Worm (Caenorhabditis elegans): ENCODE data around the gene Y48E1C.2.

The Y48E1C.2 gene

DNA sequence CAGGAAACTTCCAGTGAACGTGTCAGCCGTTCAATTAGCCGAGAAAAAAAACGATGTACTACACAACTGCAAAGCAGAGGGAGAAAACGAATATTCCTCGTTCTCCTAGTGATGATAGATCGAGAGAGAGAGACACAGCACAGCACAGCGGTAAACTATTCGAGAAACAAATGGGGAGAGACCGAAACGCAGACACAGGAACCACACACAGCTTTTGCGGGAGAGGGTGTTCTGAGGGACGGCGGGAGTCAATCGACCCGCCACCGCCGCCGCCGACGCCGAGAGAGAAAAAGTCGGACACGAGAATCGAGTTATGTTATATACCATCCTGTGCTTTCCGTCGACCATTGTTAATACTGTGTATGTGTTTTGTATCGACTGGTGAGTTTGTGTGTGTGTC lies 32.3 kb downstream of the Y48E1C.2 start (continued):
- 0 out of 2 replicates have a peak, but pooled peaks have one; percentile 50 for TF ChIP-seq lim-7 (GFP tag; IDR thresholded peaks at IDR 0.05)
- TF ChIP-seq tra-1 (GFP tag; IDR thresholded peaks at IDR 0.05), result no peak
- peak; percentile 66 for TF ChIP-seq set-16 (GFP tag; IDR thresholded peaks at IDR 0.05)
- TF ChIP-seq dve-1 (tag; optimal IDR thresholded peaks at IDR 0.05; ENCODE audit: insufficient read depth), result peak; percentile 34
- TF ChIP-seq unc-62 (GFP tag; optimal IDR thresholded peaks at IDR 0.05 in 1 of 2), result peak in 1 of 2 experiments; percentile 77
- no peak for TF ChIP-seq unc-62 (tag; optimal IDR thresholded peaks at IDR 0.05)
- TF ChIP-seq nhr-77 (tag; optimal IDR thresholded peaks at IDR 0.05), result peak; percentile 33
- TF ChIP-seq mxl-3 (GFP tag; optimal IDR thresholded peaks at IDR 0.05), result peak; percentile 38
- TF ChIP-seq sdz-12 (GFP tag; optimal IDR thresholded peaks at IDR 0.05), result no peak
- TF ChIP-seq F10B5.3 (tag; optimal IDR thresholded peaks at IDR 0.05), result no peak

DNA sequence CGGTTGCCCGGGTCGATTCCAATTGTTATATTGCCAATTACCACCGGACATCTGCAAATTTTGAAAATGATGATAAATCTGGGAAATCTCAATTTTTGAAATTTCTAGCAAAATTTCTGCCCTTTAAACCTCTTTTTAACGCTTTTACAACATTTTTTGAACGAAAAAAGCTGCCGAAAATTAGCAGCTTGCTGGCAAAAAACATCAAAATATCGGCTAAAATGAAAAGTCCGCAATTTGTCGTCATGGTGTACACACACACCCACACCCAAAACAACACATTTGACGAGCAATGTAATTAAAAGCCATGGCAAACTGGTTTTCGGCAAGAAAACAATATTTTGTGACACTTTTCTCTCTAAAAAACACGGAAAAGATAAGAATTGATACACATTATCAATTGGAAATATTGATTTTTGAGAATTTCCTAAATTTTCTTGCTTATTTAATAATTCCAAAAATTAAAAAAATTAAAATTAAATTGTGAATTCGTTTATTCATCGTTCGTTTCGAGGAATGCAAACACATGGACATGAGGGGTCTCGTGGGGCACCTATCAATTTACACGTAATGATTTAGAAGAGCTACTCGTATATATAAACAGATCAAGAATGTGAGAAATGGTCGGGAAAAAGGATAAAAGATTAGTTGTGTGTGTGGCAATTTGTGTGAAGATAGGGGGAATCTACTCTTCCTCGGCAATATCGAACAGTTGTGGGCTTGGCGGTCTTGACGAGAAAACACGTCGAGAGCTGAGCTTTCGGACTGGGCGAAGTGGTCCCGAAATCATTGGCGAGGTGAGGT lies 36.5 kb downstream of the Y48E1C.2 start, which contains the start of gene pqn-27:
Gene pqn-27, minus strand, starts transcription at position 51 of the 804 bp plus-strand sequence.
- TF ChIP-seq pha-4 (GFP tag; IDR thresholded peaks at IDR 0.05) (peak; percentile 55; the same call in 1 of the 2 replicates), pha-4 (tag; optimal IDR thresholded peaks at IDR 0.05) (no peak), saeg-2 (GFP tag; IDR thresholded peaks at IDR 0.05) (peak; percentile 68), Y105C5A.15 (GFP tag; IDR thresholded peaks at IDR 0.05) (no peak), skn-1 (tag; optimal IDR thresholded peaks at IDR 0.05) (no peak), lin-1 (GFP tag; IDR thresholded peaks at IDR 0.05) (peak; percentile 82), daf-16 (GFP tag; optimal IDR thresholded peaks at IDR 0.05) (peak in 1 of 2 experiments; percentile 93), daf-16 (tag; optimal IDR thresholded peaks at IDR 0.05) (peak; percentile 95), attf-4 (tag; optimal IDR thresholded peaks at IDR 0.05) (no peak), nhr-102 (tag; optimal IDR thresholded peaks at IDR 0.05) (peak; percentile 59), tag-97 (GFP tag; IDR thresholded peaks at IDR 0.05) (no peak), lin-39 (tag; optimal IDR thresholded peaks at IDR 0.05) (no peak), ceh-20 (GFP tag; IDR thresholded peaks at IDR 0.05) (peak; percentile 81), spr-3 (GFP tag; optimal IDR thresholded peaks at IDR 0.05) (peak; percentile 15), hlh-30 (tag; optimal IDR thresholded peaks at IDR 0.05; ENCODE audit: insufficient read depth) (peak; percentile 66), F44E2.7 (GFP tag; IDR thresholded peaks at IDR 0.05) (no peak), mdl-1 (tag; optimal IDR thresholded peaks at IDR 0.05) (peak in 1 of 2 experiments; percentile 61), rbr-2 (tag; optimal IDR thresholded peaks at IDR 0.05) (peak; percentile 57), zip-2 (tag; optimal IDR thresholded peaks at IDR 0.05) (peak; percentile 62), daf-12 (tag; optimal IDR thresholded peaks at IDR 0.05) (no peak), nhr-25 (tag; optimal IDR thresholded peaks at IDR 0.05; ENCODE audit: borderline replicate concordance, insufficient read depth) (peak; percentile 13), unc-62 (GFP tag; optimal IDR thresholded peaks at IDR 0.05 in 1 of 2) (peak in 1 of 2 experiments; percentile 93), unc-62 (tag; optimal IDR thresholded peaks at IDR 0.05) (no peak), ceh-62 (tag; optimal IDR thresholded peaks at IDR 0.05) (no peak), mxl-3 (GFP tag; optimal IDR thresholded peaks at IDR 0.05) (peak; percentile 72), F49E8.2 (tag; optimal IDR thresholded peaks at IDR 0.05; ENCODE audit: borderline replicate concordance) (no peak), gei-8 (GFP tag; optimal IDR thresholded peaks at IDR 0.05) (peak; percentile 47), ZK546.5 (tag; optimal IDR thresholded peaks at IDR 0.05) (no peak), duxl-1 (tag; optimal IDR thresholded peaks at IDR 0.05; ENCODE audit: poor library complexity) (no peak), mes-2 (tag; optimal IDR thresholded peaks at IDR 0.05; ENCODE audit: poor library complexity, severe bottlenecking) (peak; percentile 70), dpl-1 (GFP tag; optimal IDR thresholded peaks at IDR 0.05) (peak; percentile 49), nhr-77 (tag; optimal IDR thresholded peaks at IDR 0.05) (peak; percentile 75), sdz-12 (GFP tag; optimal IDR thresholded peaks at IDR 0.05) (peak; percentile 2), daf-19 (GFP tag; conservative IDR thresholded peaks at IDR 0.05) (no peak), F37D6.2 (tag; optimal IDR thresholded peaks at IDR 0.05) (no peak), lim-7 (GFP tag; IDR thresholded peaks at IDR 0.05) (no peak), fos-1 (tag; optimal IDR thresholded peaks at IDR 0.05) (no peak), dmd-9 (GFP tag; IDR thresholded peaks at IDR 0.05) (no peak), spr-1 (tag; optimal IDR thresholded peaks at IDR 0.05) (peak; percentile 51), R02D3.7 (tag; optimal IDR thresholded peaks at IDR 0.05) (no peak), nhr-11 (tag; optimal IDR thresholded peaks at IDR 0.05) (peak; percentile 41), zag-1 (tag; optimal IDR thresholded peaks at IDR 0.05) (no peak), ama-1 (optimal IDR thresholded peaks at IDR 0.05) (peak; percentile 97)
